Worm (Caenorhabditis elegans) whole organism, L1 larva: ENCODE measurements around the gene K08D12.8.

ENCODE experiments used
- F16B12.6 ChIP-seq: fragments of 150-350 bp; optimal IDR thresholded peaks from 2 replicates; lab custom pipeline; 2014; ENCODE audit warnings: missing biosample characterization, missing genetic modification characterization
- Y116A8C.19 ChIP-seq: sonication (generic microtip); optimal IDR thresholded peaks from 2 replicates; lab custom pipeline; 2016; ENCODE audit warnings: missing compliant biosample characterization, missing genetic modification characterization, borderline replicate concordance
- aha-1 ChIP-seq: fragments of 150-350 bp; optimal IDR thresholded peaks from 2 replicates; lab custom pipeline; 2014; ENCODE audit warnings: missing biosample characterization, missing genetic modification characterization
- alr-1 ChIP-seq: fragments of 200-800 bp; sonication (Bioruptor generic); optimal IDR thresholded peaks from 2 replicates; lab custom pipeline; 2018; ENCODE audit warnings: borderline replicate concordance, mild to moderate bottlenecking, missing genetic modification characterization, missing compliant biosample characterization
- aly-2 ChIP-seq: fragments of 150-350 bp; optimal IDR thresholded peaks from 2 replicates; lab custom pipeline; 2014; ENCODE audit warnings: missing biosample characterization, missing genetic modification characterization
- blmp-1 ChIP-seq: fragments of 150-350 bp; optimal IDR thresholded peaks from 2 replicates; lab custom pipeline; 2014; ENCODE audit warnings: missing biosample characterization, missing genetic modification characterization
- ceh-88 ChIP-seq: fragments of 200-800 bp; sonication (Bioruptor generic); IDR thresholded peaks from 2 replicates; pipeline ENCODE4 v1.3.6; 2022; ENCODE audit warnings: missing genetic modification characterization, missing compliant biosample characterization
- ceh-90 ChIP-seq: sonication (generic microtip); optimal IDR thresholded peaks from 2 replicates; lab custom pipeline; 2016; ENCODE audit warnings: missing genetic modification characterization, missing compliant biosample characterization
- dpl-1 ChIP-seq, 3 experiments: fragments of 150-350 bp in 2 of 3; sonication (generic microtip) in 1 of 3; optimal IDR thresholded peaks; 2 replicates each; lab custom pipeline; 2014 to 2017; ENCODE audit warnings: missing biosample characterization in 3 of 3, missing genetic modification characterization in 3 of 3, missing genetic modification reagents in 3 of 3
- efl-1 ChIP-seq, 4 experiments: fragments of 150-350 bp; optimal IDR thresholded peaks in 3 of 4; peaks in 1 of 4; 1 replicate in 1 of 4; 2 replicates in 3 of 4; lab custom pipeline; 2014; ENCODE audit warnings: missing biosample characterization in 2 of 4, missing genetic modification characterization in 2 of 4, missing genetic modification reagents in 2 of 4
- efl-3 ChIP-seq: fragments of 200-800 bp; sonication (Bioruptor generic); optimal IDR thresholded peaks from 2 replicates; lab custom pipeline; 2018; ENCODE audit warnings: mild to moderate bottlenecking, missing genetic modification characterization, missing compliant biosample characterization
- egl-13 ChIP-seq: sonication (generic microtip); optimal IDR thresholded peaks from 2 replicates; lab custom pipeline; 2016; ENCODE audit warnings: missing genotype, missing genetic modification reagents, missing genetic modification characterization, missing compliant biosample characterization
- egl-27 ChIP-seq, 2 experiments: fragments of 150-350 bp in 1 of 2; sonication (generic microtip); optimal IDR thresholded peaks; 3 replicates each; lab custom pipeline; 2017 to 2018; ENCODE audit warnings: missing biosample characterization in 2 of 2, missing genetic modification characterization in 2 of 2, missing genetic modification reagents in 2 of 2
- elt-3 ChIP-seq, 6 experiments: fragments of 150-350 bp in 1 of 6; sonication (generic microtip); optimal IDR thresholded peaks; 2 replicates each; lab custom pipeline; 2017 to 2018; ENCODE audit warnings: missing biosample characterization in 6 of 6, missing genetic modification characterization in 6 of 6, inconsistent platforms in 1 of 6
- ets-5 ChIP-seq: fragments of 200-800 bp; sonication (Bioruptor generic); IDR thresholded peaks from 2 replicates; pipeline ENCODE4 v1.3.6; 2022; ENCODE audit warnings: missing genetic modification characterization, missing compliant biosample characterization
- fkh-4 ChIP-seq: sonication (generic microtip); optimal IDR thresholded peaks from 2 replicates; lab custom pipeline; 2016; ENCODE audit warnings: missing compliant biosample characterization, missing genetic modification characterization, borderline replicate concordance
- grh-1 ChIP-seq: fragments of 200-800 bp; sonication (Bioruptor generic); IDR thresholded peaks from 2 replicates; pipeline ENCODE4 v1.3.6; 2022; ENCODE audit warnings: missing genetic modification reagents, missing genetic modification characterization, missing compliant biosample characterization
- hlh-17 ChIP-seq: fragments of 200-800 bp; sonication (Bioruptor generic); optimal IDR thresholded peaks from 2 replicates; lab custom pipeline; 2018; ENCODE audit warnings: missing genetic modification characterization, mild to moderate bottlenecking, missing compliant biosample characterization, moderate library complexity, borderline replicate concordance
- isw-1 ChIP-seq: fragments of 200-800 bp; sonication (Bioruptor generic); IDR thresholded peaks from 2 replicates; pipeline ENCODE4 v1.3.6; 2022; ENCODE audit warnings: missing genetic modification characterization, missing compliant biosample characterization
- jun-1 ChIP-seq: fragments of 150-350 bp; optimal IDR thresholded peaks from 2 replicates; lab custom pipeline; 2014; ENCODE audit warnings: missing biosample characterization, missing genetic modification reagents, missing genetic modification characterization
- lin-13 ChIP-seq: fragments of 150-350 bp; optimal IDR thresholded peaks from 2 replicates; lab custom pipeline; 2014; ENCODE audit warnings: missing biosample characterization, missing genetic modification reagents, missing genetic modification characterization
- lin-15B ChIP-seq: fragments of 150-350 bp; sonication (generic microtip); optimal IDR thresholded peaks from 3 replicates; lab custom pipeline; 2014; ENCODE audit warnings: missing biosample characterization, missing genetic modification characterization
- lin-35 ChIP-seq, 2 experiments: fragments of 150-350 bp; optimal IDR thresholded peaks; 2 replicates each; lab custom pipeline; 2014; ENCODE audit warnings: missing biosample characterization in 2 of 2, missing genetic modification characterization in 2 of 2, missing genetic modification reagents in 2 of 2
- lin-39 ChIP-seq: fragments of 150-350 bp; optimal IDR thresholded peaks from 2 replicates; lab custom pipeline; 2014; ENCODE audit warnings: missing biosample characterization, missing genetic modification reagents, missing genetic modification characterization
- lir-3 ChIP-seq: sonication (generic microtip); optimal IDR thresholded peaks from 2 replicates; lab custom pipeline; 2016; ENCODE audit warnings: mild to moderate bottlenecking, missing genetic modification characterization, moderate library complexity, missing compliant biosample characterization; ENCODE audit not compliant: poor library complexity
- lsy-2 ChIP-seq, 2 experiments: fragments of 150-350 bp; optimal IDR thresholded peaks; 2 replicates each; lab custom pipeline; 2014; ENCODE audit warnings: missing biosample characterization in 2 of 2, missing genetic modification characterization in 2 of 2
- mdl-1 ChIP-seq, 2 experiments: fragments of 150-350 bp; optimal IDR thresholded peaks; 2 replicates each; lab custom pipeline; 2014 to 2017; ENCODE audit warnings: missing biosample characterization in 2 of 2, missing genetic modification characterization in 2 of 2, inconsistent platforms in 1 of 2
- mep-1 ChIP-seq: fragments of 150-350 bp; optimal IDR thresholded peaks from 2 replicates; lab custom pipeline; 2014; ENCODE audit warnings: missing biosample characterization, missing genetic modification characterization
- nhr-11 ChIP-seq: fragments of 150-350 bp; optimal IDR thresholded peaks from 2 replicates; lab custom pipeline; 2014; ENCODE audit warnings: missing biosample characterization, missing genetic modification characterization
- nhr-12 ChIP-seq: sonication (generic microtip); optimal IDR thresholded peaks from 2 replicates; lab custom pipeline; 2017; ENCODE audit warnings: missing biosample characterization, missing genetic modification characterization
- nhr-237 ChIP-seq: fragments of 150-350 bp; optimal IDR thresholded peaks from 2 replicates; lab custom pipeline; 2014; ENCODE audit warnings: missing biosample characterization, missing genetic modification characterization
- nhr-76 ChIP-seq: sonication (generic microtip); optimal IDR thresholded peaks from 2 replicates; lab custom pipeline; 2017; ENCODE audit warnings: missing biosample characterization, missing genetic modification characterization
- nhr-77 ChIP-seq: fragments of 150-350 bp; optimal IDR thresholded peaks from 2 replicates; lab custom pipeline; 2014; ENCODE audit warnings: missing biosample characterization, missing genetic modification characterization
- nhr-85 ChIP-seq: sonication (generic microtip); peaks from one replicate; lab custom pipeline; 2016; ENCODE audit warnings: missing genetic modification characterization, inconsistent platforms, missing compliant biosample characterization
- nhr-90 ChIP-seq: sonication (generic microtip); optimal IDR thresholded peaks from 2 replicates; lab custom pipeline; 2016; ENCODE audit warnings: mild to moderate bottlenecking, missing genetic modification characterization, missing compliant biosample characterization; ENCODE audit not compliant: poor library complexity
- pag-3 ChIP-seq: sonication (generic microtip); optimal IDR thresholded peaks from 2 replicates; lab custom pipeline; 2017; ENCODE audit warnings: missing genetic modification characterization, mild to moderate bottlenecking, missing compliant biosample characterization, antibody characterized with exemption, borderline replicate concordance; ENCODE audit not compliant: insufficient read depth
- pqm-1 ChIP-seq: sonication (generic microtip); optimal IDR thresholded peaks from 3 replicates; lab custom pipeline; 2017; ENCODE audit warnings: missing biosample characterization, missing genetic modification characterization
- rnt-1 ChIP-seq: sonication (generic microtip); optimal IDR thresholded peaks from 2 replicates; lab custom pipeline; 2016; ENCODE audit warnings: mild to moderate bottlenecking, missing genetic modification characterization, moderate library complexity, missing compliant biosample characterization
- snpc-4 ChIP-seq: fragments of 150-350 bp; optimal IDR thresholded peaks from 2 replicates; lab custom pipeline; 2014; ENCODE audit warnings: missing biosample characterization, missing genetic modification characterization
- snu-23 ChIP-seq: sonication (generic microtip); optimal IDR thresholded peaks from 2 replicates; lab custom pipeline; 2016; ENCODE audit warnings: missing genetic modification characterization, missing compliant biosample characterization
- sptf-1 ChIP-seq: fragments of 150-350 bp; optimal IDR thresholded peaks from 2 replicates; lab custom pipeline; 2014; ENCODE audit warnings: missing biosample characterization, missing genetic modification characterization
- swsn-7 ChIP-seq: sonication (generic microtip); optimal IDR thresholded peaks from 2 replicates; lab custom pipeline; 2016; ENCODE audit warnings: missing genetic modification characterization, missing compliant biosample characterization
- tbx-2 ChIP-seq: sonication (generic microtip); optimal IDR thresholded peaks from 2 replicates; lab custom pipeline; 2016; ENCODE audit warnings: missing genetic modification characterization, missing compliant biosample characterization
- unc-130 ChIP-seq: fragments of 150-350 bp; optimal IDR thresholded peaks from 2 replicates; lab custom pipeline; 2017; ENCODE audit warnings: missing biosample characterization, missing genetic modification characterization, inconsistent platforms
- unc-62 ChIP-seq: fragments of 150-350 bp; optimal IDR thresholded peaks from 2 replicates; lab custom pipeline; 2014; ENCODE audit warnings: missing biosample characterization, missing genetic modification reagents, missing genetic modification characterization
- unc-98 ChIP-seq: fragments of 200-800 bp; sonication (Bioruptor generic); IDR thresholded peaks from 2 replicates; pipeline ENCODE4 v1.3.6; 2022; ENCODE audit warnings: missing genetic modification characterization, missing compliant biosample characterization
- zag-1 ChIP-seq: fragments of 150-350 bp; optimal IDR thresholded peaks from 2 replicates; lab custom pipeline; 2014; ENCODE audit warnings: missing biosample characterization, missing genetic modification characterization
- ztf-11 ChIP-seq, 2 experiments: sonication (generic microtip); optimal IDR thresholded peaks; 2 replicates each; lab custom pipeline; 2016 to 2017; ENCODE audit warnings: missing genetic modification characterization in 2 of 2, missing biosample characterization in 1 of 2, missing compliant biosample characterization in 1 of 2
- ztf-4 ChIP-seq: fragments of 150-350 bp; optimal IDR thresholded peaks from 2 replicates; lab custom pipeline; 2014; ENCODE audit warnings: missing biosample characterization, missing genetic modification characterization

Gene K08D12.8

DNA sequence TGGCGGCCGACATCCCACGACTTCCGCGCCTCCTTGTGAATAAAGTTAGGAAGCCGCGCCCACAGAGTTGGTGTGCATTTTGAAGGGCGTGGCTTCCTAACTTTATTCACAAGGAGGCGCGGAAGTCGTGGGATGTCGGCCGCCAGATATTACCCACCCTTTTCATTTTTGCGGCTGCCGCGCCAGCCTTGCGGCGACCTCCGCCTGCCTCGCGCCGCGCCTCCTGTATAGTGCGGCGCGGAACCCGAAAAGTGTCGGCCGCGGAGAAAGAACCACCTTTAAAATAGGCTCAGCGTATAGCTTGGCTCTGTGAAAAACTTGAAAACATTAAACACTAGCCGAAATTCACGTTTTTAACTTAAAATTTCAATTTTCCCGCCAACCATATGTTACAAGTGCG is 37.5 kb downstream of the K08D12.8 start:
- no peak for TF ChIP-seq ceh-90 (tag; lab: Kevin White, UChicago)
- TF ChIP-seq nhr-11 (tag; lab: Kevin White, UChicago) = no peak
- no peak for TF ChIP-seq mdl-1 (tag; optimal IDR thresholded peaks at IDR 0.05; lab: Kevin White, UChicago)
- no peak for TF ChIP-seq snpc-4
- TF ChIP-seq unc-62 (GFP tag; lab: Kevin White, UChicago) = no peak
- TF ChIP-seq blmp-1 = no peak
- no peak for TF ChIP-seq egl-13
- no peak for TF ChIP-seq lin-39
- no peak for TF ChIP-seq ztf-11 (tag; optimal IDR thresholded peaks at IDR 0.05; lab: Kevin White, UChicago)
- no peak for TF ChIP-seq mep-1 (tag; lab: Kevin White, UChicago)
- TF ChIP-seq ztf-4 (tag; lab: Kevin White, UChicago) = no peak
- no peak for TF ChIP-seq F16B12.6 (tag; lab: Kevin White, UChicago)
- TF ChIP-seq pag-3 (tag; lab: Kevin White, UChicago) = no peak
- no peak for TF ChIP-seq rnt-1 (tag; lab: Kevin White, UChicago)
- no peak for TF ChIP-seq unc-130 (tag; lab: Kevin White, UChicago)
- no peak for TF ChIP-seq nhr-77 (tag; lab: Kevin White, UChicago)
- no peak for TF ChIP-seq lsy-2 (tag; optimal IDR thresholded peaks at IDR 0.05; lab: Kevin White, UChicago)
- TF ChIP-seq aha-1 (tag; lab: Kevin White, UChicago) = no peak
- no peak for TF ChIP-seq elt-3 (tag; optimal IDR thresholded peaks at IDR 0.05; lab: Kevin White, UChicago)

DNA sequence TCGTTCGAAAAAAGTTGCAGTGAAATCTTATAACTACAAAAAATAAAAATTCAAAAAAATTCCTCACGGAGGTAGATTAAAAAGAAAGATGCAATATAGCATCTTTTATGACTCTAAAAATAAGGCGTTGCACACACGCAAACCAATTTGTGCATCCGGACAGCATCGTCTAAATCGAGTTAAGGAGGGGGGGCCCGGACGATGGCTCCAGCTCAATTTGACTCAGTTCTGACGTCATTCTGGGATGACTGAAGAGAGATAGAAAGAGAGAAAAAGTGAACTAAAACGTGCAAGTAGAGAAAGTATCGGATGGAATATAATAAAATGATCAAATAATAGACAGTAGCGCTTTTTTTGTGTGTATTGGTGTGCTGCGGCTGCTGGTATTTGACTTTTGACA is 40.0 kb downstream of the K08D12.8 start:
- TF ChIP-seq ztf-4 (tag; lab: Kevin White, UChicago) (no peak), nhr-90 (tag; lab: Kevin White, UChicago) (no peak), lin-35 (GFP tag; optimal IDR thresholded peaks at IDR 0.05; lab: Kevin White, UChicago) (peak in 1 of 2 experiments; percentile 5), sptf-1 (tag; lab: Kevin White, UChicago) (no peak), lin-39 (no peak), unc-98 (no peak), aly-2 (tag; lab: Kevin White, UChicago) (no peak), efl-3 (no peak), nhr-85 (no peak), egl-27 (tag; optimal IDR thresholded peaks at IDR 0.05; lab: Kevin White, UChicago) (no peak), snu-23 (GFP tag; lab: Kevin White, UChicago) (peak; percentile 27), alr-1 (tag; lab: Kevin White, UChicago) (no peak), zag-1 (tag; lab: Kevin White, UChicago) (no peak), pqm-1 (tag; lab: Kevin White, UChicago) (no peak), nhr-12 (tag; lab: Kevin White, UChicago) (no peak), ceh-88 (GFP tag; lab: Robert Waterston, UW) (no peak), fkh-4 (tag; lab: Kevin White, UChicago) (no peak), nhr-76 (tag; lab: Kevin White, UChicago) (no peak), lin-15B (tag; lab: Kevin White, UChicago) (no peak), Y116A8C.19 (tag; lab: Kevin White, UChicago) (no peak), tbx-2 (tag; lab: Kevin White, UChicago) (peak; percentile 46), lir-3 (tag; lab: Kevin White, UChicago) (no peak), grh-1 (GFP tag; lab: Robert Waterston, UW) (no peak), ets-5 (GFP tag; lab: Robert Waterston, UW) (no peak), egl-13 (peak; percentile 21), dpl-1 (GFP tag; optimal IDR thresholded peaks at IDR 0.05; lab: Kevin White, UChicago) (no peak), efl-1 (optimal IDR thresholded peaks at IDR 0.05; lab: Kevin White, UChicago) (no peak), efl-1 (GFP tag; optimal IDR thresholded peaks at IDR 0.05 in 1 of 2; lab: Kevin White, UChicago) (no peak), F16B12.6 (tag; lab: Kevin White, UChicago) (no peak), lin-13 (GFP tag; lab: Kevin White, UChicago) (no peak), mep-1 (tag; lab: Kevin White, UChicago) (peak; percentile 23), swsn-7 (tag; lab: Kevin White, UChicago) (peak; percentile 33), nhr-77 (tag; lab: Kevin White, UChicago) (no peak), elt-3 (tag; optimal IDR thresholded peaks at IDR 0.05; lab: Kevin White, UChicago) (no peak), unc-62 (GFP tag; lab: Kevin White, UChicago) (no peak), jun-1 (tag; lab: Kevin White, UChicago) (no peak), hlh-17 (GFP tag; lab: Kevin White, UChicago) (no peak), mdl-1 (tag; optimal IDR thresholded peaks at IDR 0.05; lab: Kevin White, UChicago) (no peak), isw-1 (no peak), lsy-2 (tag; optimal IDR thresholded peaks at IDR 0.05; lab: Kevin White, UChicago) (peak; percentile 3 to 36), rnt-1 (tag; lab: Kevin White, UChicago) (no peak), nhr-237 (no peak)
